Fruit fly (Drosophila melanogaster) S2 (cell line): ENCODE results near the gene CG1307.

Experiments used
- CG8478 ChIP-seq: fragments of >200 bp; optimal IDR thresholded peaks from 2 replicates; lab custom pipeline; 2018
- CTCF ChIP-seq, 2 experiments: fragments of >200 bp; optimal IDR thresholded peaks; 2 replicates each; lab custom pipeline; 2018

dm6 chr3R:6608814-6609213, 48.4 kb downstream of the CG1307 start, which contains the start of gene glob2:
- no peak for TF ChIP-seq CG8478 (lab: Kevin White, UChicago)
- TF ChIP-seq CTCF (optimal IDR thresholded peaks at IDR 0.05; lab: Kevin White, UChicago) = no peak
